Fruit fly (Drosophila melanogaster): ENCODE data around the gene Ir94e.
A peak's percentile ranks its signal among the peaks of the same experiment; 100 is the strongest.

The Ir94e gene

DNA sequence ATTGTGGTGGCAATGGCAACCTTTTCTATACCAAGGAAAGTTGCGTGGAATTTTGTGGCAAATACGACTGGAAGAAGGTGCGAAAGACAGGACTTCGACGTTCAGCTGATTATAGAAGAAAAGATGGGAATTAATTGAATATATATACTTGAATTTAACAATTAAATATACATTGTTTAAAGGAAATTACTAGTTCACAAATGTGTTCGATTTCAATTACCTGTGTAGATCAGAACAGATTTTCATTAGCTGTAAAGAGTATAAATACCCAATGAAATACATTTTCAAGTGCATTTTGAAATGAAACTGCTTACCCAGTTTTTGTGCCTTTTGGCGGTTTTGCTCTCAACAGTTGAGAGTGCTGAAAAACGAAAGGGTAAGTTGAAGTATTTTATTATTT is 31.9 kb upstream of the Ir94e start, which contains the start of gene CG42828:
TSS of gene CG42828 (plus strand) at position 301 of the 400 bp plus-strand sequence.
- TF ChIP-seq kay (GFP tag; ENCODE audit: borderline replicate concordance) (no peak), CG12768 (GFP tag; optimal IDR thresholded peaks at IDR 0.05) (no peak), bab1 (GFP tag; optimal IDR thresholded peaks at IDR 0.05) (no peak), cic (GFP tag; optimal IDR thresholded peaks at IDR 0.05) (no peak), tj (GFP tag; optimal IDR thresholded peaks at IDR 0.05) (no peak), CG5204 (GFP tag; optimal IDR thresholded peaks at IDR 0.05) (no peak)

DNA sequence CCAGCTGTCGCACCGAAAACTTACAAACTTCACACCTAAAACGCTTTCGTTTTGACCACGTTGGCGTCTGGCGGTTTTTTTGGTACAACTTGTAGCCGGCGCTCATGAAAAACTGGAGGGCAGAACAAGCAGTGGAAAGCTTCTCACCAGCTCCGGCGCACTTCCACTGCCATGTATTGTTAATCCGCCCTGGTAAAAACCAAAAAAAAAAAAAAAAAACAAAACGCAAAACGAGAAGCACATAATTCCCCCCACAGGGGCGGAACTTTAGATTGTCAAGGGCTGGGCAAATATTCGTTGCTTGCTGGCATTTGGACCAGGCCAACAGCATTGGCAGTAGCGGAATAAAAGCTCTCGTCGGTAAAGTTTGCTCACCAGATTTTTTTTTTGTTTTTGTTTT is 31.0 kb upstream of the Ir94e start:
- TF ChIP-seq CG5204 (GFP tag; optimal IDR thresholded peaks at IDR 0.05) (peak; percentile 73), cnc (optimal IDR thresholded peaks at IDR 0.05) (no peak), CG14711 (tag; optimal IDR thresholded peaks at IDR 0.05) (no peak), CG7045 (GFP tag; optimal IDR thresholded peaks at IDR 0.05) (peak; percentile 86), pad (GFP tag; optimal IDR thresholded peaks at IDR 0.05) (peak; percentile 26), Crg-1 (GFP tag; optimal IDR thresholded peaks at IDR 0.05) (peak; percentile 47), bab1 (GFP tag; optimal IDR thresholded peaks at IDR 0.05) (peak; percentile 6), CG11617 (GFP tag; optimal IDR thresholded peaks at IDR 0.05) (peak; percentile 72), CG1620 (GFP tag; optimal IDR thresholded peaks at IDR 0.05) (peak; percentile 65), CG33017 (tag; optimal IDR thresholded peaks at IDR 0.05) (peak; percentile 70), kay (GFP tag; ENCODE audit: borderline replicate concordance) (no peak), Mnt (GFP tag; optimal IDR thresholded peaks at IDR 0.05) (peak; percentile 56), Clk (GFP tag; optimal IDR thresholded peaks at IDR 0.05) (no peak), Hr96 (GFP tag; optimal IDR thresholded peaks at IDR 0.05) (peak; percentile 89), ovo (GFP tag; optimal IDR thresholded peaks at IDR 0.05) (peak; percentile 59), toe (GFP tag; optimal IDR thresholded peaks at IDR 0.05) (peak; percentile 77), CG7101 (tag; optimal IDR thresholded peaks at IDR 0.05) (no peak), CG12768 (GFP tag; optimal IDR thresholded peaks at IDR 0.05) (peak; percentile 88), cic (GFP tag; optimal IDR thresholded peaks at IDR 0.05) (peak; percentile 79), tj (GFP tag; optimal IDR thresholded peaks at IDR 0.05) (peak; percentile 67)

DNA sequence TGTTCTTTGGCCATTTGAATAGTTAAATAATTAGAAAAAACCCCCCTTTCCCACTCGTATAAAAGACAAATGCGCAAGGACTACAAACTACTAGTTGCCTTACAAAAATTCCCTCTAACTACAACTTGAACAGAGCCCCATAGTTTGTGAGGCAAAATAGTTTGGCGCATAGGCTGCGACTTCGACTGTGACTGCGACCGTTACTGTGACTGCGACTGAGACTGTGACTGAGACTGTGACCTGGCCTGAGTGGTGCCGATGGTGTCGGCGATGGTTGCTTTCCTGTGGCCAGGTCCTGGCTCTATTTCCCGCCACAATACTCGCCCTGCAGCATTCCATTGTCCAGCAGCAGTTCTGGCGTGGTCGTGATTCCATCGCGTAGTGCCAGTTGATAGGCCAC is 28.0 kb upstream of the Ir94e start:
- TF ChIP-seq cnc (optimal IDR thresholded peaks at IDR 0.05) (no peak), CG14711 (tag; optimal IDR thresholded peaks at IDR 0.05) (no peak), Mnt (GFP tag; optimal IDR thresholded peaks at IDR 0.05) (no peak), CG7045 (GFP tag; optimal IDR thresholded peaks at IDR 0.05) (no peak), CG33017 (tag; optimal IDR thresholded peaks at IDR 0.05) (no peak), pad (GFP tag; optimal IDR thresholded peaks at IDR 0.05) (no peak), bab1 (GFP tag; optimal IDR thresholded peaks at IDR 0.05) (no peak), cic (GFP tag; optimal IDR thresholded peaks at IDR 0.05) (no peak), Crg-1 (GFP tag; optimal IDR thresholded peaks at IDR 0.05) (no peak), CG11617 (GFP tag; optimal IDR thresholded peaks at IDR 0.05) (no peak), CG1620 (GFP tag; optimal IDR thresholded peaks at IDR 0.05) (no peak), tj (GFP tag; optimal IDR thresholded peaks at IDR 0.05) (no peak), Clk (GFP tag; optimal IDR thresholded peaks at IDR 0.05) (no peak)

DNA sequence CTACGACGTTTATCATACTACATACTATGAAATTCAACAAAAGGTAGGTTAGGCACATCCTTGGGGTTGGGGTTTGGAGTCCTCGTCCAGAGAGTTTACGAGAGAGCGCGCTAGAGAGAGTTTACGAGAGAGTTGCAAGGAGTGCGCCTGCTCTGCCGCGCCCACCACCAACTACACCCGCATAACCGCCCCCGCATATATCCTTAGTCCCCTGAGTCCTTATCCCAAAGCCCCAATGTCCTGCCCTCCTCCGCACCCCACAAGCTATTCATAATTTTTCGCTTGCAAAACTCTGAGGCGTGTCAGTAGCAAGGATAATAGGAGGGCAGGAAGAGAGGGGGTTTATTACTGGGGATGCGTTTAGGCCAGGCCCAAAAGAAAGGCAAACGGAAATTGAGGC is 21.6 kb upstream of the Ir94e start:
- TF ChIP-seq CG7101 (tag; optimal IDR thresholded peaks at IDR 0.05) (no peak), pad (GFP tag; optimal IDR thresholded peaks at IDR 0.05) (no peak), CG7045 (GFP tag; optimal IDR thresholded peaks at IDR 0.05) (no peak), CG14711 (tag; optimal IDR thresholded peaks at IDR 0.05) (no peak), CG1620 (GFP tag; optimal IDR thresholded peaks at IDR 0.05) (no peak), tj (GFP tag; optimal IDR thresholded peaks at IDR 0.05) (no peak), CG11617 (GFP tag; optimal IDR thresholded peaks at IDR 0.05) (no peak), Crg-1 (GFP tag; optimal IDR thresholded peaks at IDR 0.05) (no peak), bab1 (GFP tag; optimal IDR thresholded peaks at IDR 0.05) (no peak)

DNA sequence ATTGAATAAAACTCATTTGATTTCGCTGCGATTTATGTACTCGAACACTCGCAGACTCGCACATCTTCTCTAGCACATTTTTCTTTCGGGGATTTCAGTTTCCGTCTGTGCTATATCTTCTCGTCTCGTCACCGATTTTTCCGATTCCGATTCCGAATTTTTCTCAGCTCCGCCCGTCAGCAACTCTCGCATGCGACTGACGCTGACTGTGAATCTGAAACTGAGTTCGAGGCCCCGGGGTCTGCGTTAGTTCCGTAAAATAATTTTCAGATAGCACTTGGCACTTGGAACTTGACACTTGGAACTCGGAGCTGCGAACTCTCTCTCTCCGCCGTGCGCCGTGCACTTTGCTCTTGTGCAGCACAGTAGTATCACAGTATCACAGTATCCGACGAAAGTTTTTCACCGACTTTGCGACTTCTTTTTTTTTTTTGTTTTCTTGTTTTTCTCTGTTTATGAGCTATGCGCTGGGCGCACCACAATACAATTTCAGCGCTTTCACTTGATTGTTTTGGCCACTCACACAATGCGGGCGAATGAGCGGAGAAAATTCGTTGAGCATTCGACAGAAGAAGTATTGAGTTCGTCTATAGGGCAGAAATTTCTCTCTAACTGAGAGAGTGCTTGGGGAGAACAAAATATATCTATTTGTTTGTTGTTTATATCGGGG is 20.6 kb upstream of the Ir94e start, which contains the start of gene CG4393:
TSS of gene CG4393 (minus strand) at position 187 of the 670 bp plus-strand sequence.
- TF ChIP-seq ovo (GFP tag; optimal IDR thresholded peaks at IDR 0.05) (no peak), CG5204 (GFP tag; optimal IDR thresholded peaks at IDR 0.05) (peak; percentile 51), CG12768 (GFP tag; optimal IDR thresholded peaks at IDR 0.05) (peak; percentile 94), Clk (GFP tag; optimal IDR thresholded peaks at IDR 0.05) (peak; percentile 40), Mnt (GFP tag; optimal IDR thresholded peaks at IDR 0.05) (peak; percentile 7), cnc (optimal IDR thresholded peaks at IDR 0.05) (no peak), pad (GFP tag; optimal IDR thresholded peaks at IDR 0.05) (no peak), CG11617 (GFP tag; optimal IDR thresholded peaks at IDR 0.05) (peak; percentile 14), kay (GFP tag; ENCODE audit: borderline replicate concordance) (peak; percentile 50), CG7045 (GFP tag; optimal IDR thresholded peaks at IDR 0.05) (peak; percentile 6), Hr96 (GFP tag; optimal IDR thresholded peaks at IDR 0.05) (peak; percentile 16)

DNA sequence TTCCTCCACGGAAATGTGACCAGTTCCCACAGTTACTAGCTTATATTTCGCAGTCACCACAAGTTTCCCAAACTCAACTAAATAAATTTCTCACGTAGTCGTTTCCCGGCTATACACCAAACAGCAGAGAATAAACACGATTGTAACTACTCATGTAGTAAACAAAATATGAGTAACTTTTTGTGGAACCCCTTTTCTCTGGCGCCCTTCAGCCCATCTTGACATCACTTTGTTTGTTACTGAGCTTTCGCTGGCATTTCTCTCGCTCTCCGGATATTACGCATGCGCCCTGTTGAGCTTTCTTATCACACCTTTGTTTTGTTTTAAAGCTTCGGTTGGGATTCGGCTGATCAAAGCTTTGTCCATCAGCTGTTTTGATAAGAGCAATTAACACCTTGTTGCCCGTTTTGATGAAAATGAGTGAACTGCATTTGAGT is 19.3 kb upstream of the Ir94e start:
- TF ChIP-seq CG33017 (tag; optimal IDR thresholded peaks at IDR 0.05) (peak; percentile 49), pad (GFP tag; optimal IDR thresholded peaks at IDR 0.05) (peak; percentile 12), CG7101 (tag; optimal IDR thresholded peaks at IDR 0.05) (peak; percentile 18), toe (GFP tag; optimal IDR thresholded peaks at IDR 0.05) (no peak), cic (GFP tag; optimal IDR thresholded peaks at IDR 0.05) (peak; percentile 86), kay (GFP tag; ENCODE audit: borderline replicate concordance) (peak; percentile 97), CG1620 (GFP tag; optimal IDR thresholded peaks at IDR 0.05) (no peak)
